Fruit fly (Drosophila melanogaster) whole organism, wandering third instar larva: Measurements from ENCODE around the gene CG2278.

ENCODE experiments used
- Dfd ChIP-seq: fragments of >200 bp; optimal IDR thresholded peaks from 2 replicates; lab custom pipeline; 2017; ENCODE audit warnings: missing biosample characterization, missing genetic modification characterization
- Rel ChIP-seq, 2 experiments: fragments of 200-800 bp; sonication (Bioruptor generic) in 1 of 2; optimal IDR thresholded peaks; 2 replicates in 1 of 2; 3 replicates in 1 of 2; lab custom pipeline; 2016 to 2019; ENCODE audit warnings: mild to moderate bottlenecking in 2 of 2, missing biosample characterization in 2 of 2, missing genetic modification characterization in 2 of 2, moderate library complexity in 1 of 2
- Vsx2 ChIP-seq: fragments of 200-300, 225-300 bp; sonication (Bioruptor generic); optimal IDR thresholded peaks from 2 replicates; lab custom pipeline; 2018; ENCODE audit warnings: missing biosample characterization, missing genetic modification characterization; ENCODE audit not compliant: partially characterized antibody

dm6 chrX:8147649-8148048, 22.4 kb downstream of the CG2278 start, which contains the start of gene CG15336:
- no peak for TF ChIP-seq Rel (GFP tag; optimal IDR thresholded peaks at IDR 0.05; lab: Kevin White, UChicago)
- no peak for TF ChIP-seq Rel (tag; optimal IDR thresholded peaks at IDR 0.05; lab: Kevin White, UChicago)
- TF ChIP-seq Vsx2 (GFP tag; lab: Kevin White, UChicago) = no peak
- no peak for TF ChIP-seq Dfd (GFP tag; lab: Kevin White, UChicago)
